Fruit fly (Drosophila melanogaster) whole organism, embryonic: ENCODE results near the gene Sec3.

ENCODE experiments used
- Bdp1 ChIP-seq: fragments of 200-800 bp; sonication (Bioruptor generic); optimal IDR thresholded peaks from 3 replicates; lab custom pipeline; 2016; ENCODE audit warnings: missing biosample characterization, missing genetic modification characterization
- CG11093 ChIP-seq: fragments of 200-800 bp; sonication (Bioruptor generic); IDR thresholded peaks from 3 replicates; pipeline ENCODE4 v1.3.6; 2022; ENCODE audit warnings: missing biosample characterization, missing genetic modification characterization
- CG11695 ChIP-seq: fragments of 200-800 bp; sonication (Bioruptor generic); IDR thresholded peaks from 3 replicates; pipeline ENCODE4 v1.3.6; 2022; ENCODE audit warnings: missing biosample characterization, missing genetic modification characterization
- CG13123 ChIP-seq: fragments of 200-800 bp; sonication (Bioruptor generic); optimal IDR thresholded peaks from 2 replicates; lab custom pipeline; 2016; ENCODE audit warnings: missing biosample characterization, missing genetic modification characterization
- CG16779 ChIP-seq: fragments of 200-800 bp; sonication (Bioruptor generic); IDR thresholded peaks from 2 replicates; pipeline ENCODE4 v1.3.6; 2022; ENCODE audit warnings: missing biosample characterization, missing genetic modification characterization
- CG17359 ChIP-seq: fragments of 200-800 bp; sonication (Bioruptor generic); optimal IDR thresholded peaks from 3 replicates; lab custom pipeline; 2018; ENCODE audit warnings: missing biosample characterization, mild to moderate bottlenecking, missing genetic modification characterization, moderate library complexity
- CG17829 ChIP-seq: fragments of 200-800 bp; optimal IDR thresholded peaks from 2 replicates; lab custom pipeline; 2019; ENCODE audit warnings: missing biosample characterization, mild to moderate bottlenecking, missing genetic modification characterization, moderate library complexity
- CG18599 ChIP-seq: fragments of 200-800 bp; sonication (Bioruptor generic); optimal IDR thresholded peaks from 3 replicates; lab custom pipeline; 2017; ENCODE audit warnings: missing biosample characterization, missing genetic modification characterization, mild to moderate bottlenecking, moderate library complexity, missing genetic modification reagents
- CG2120 ChIP-seq: fragments of 200-800 bp; sonication (Bioruptor generic); optimal IDR thresholded peaks from 3 replicates; lab custom pipeline; 2016; ENCODE audit warnings: missing biosample characterization, missing genetic modification characterization
- CG2129 ChIP-seq: fragments of 200-800 bp; sonication (Bioruptor generic); IDR thresholded peaks from 2 replicates; pipeline ENCODE4 v1.3.6; 2022; ENCODE audit warnings: missing biosample characterization, missing genetic modification characterization; ENCODE audit not compliant: partially characterized antibody
- CG30403 ChIP-seq: fragments of 200-800 bp; sonication (Bioruptor generic); optimal IDR thresholded peaks from 3 replicates; lab custom pipeline; 2016; ENCODE audit warnings: missing biosample characterization, missing genetic modification characterization
- CG3065 ChIP-seq: fragments of 200-800 bp; sonication (Bioruptor generic); optimal IDR thresholded peaks from 2 replicates; lab custom pipeline; 2016; ENCODE audit warnings: missing biosample characterization, missing genetic modification characterization
- CG31224 ChIP-seq: fragments of 200-800 bp; sonication (Bioruptor generic); IDR thresholded peaks from 2 replicates; pipeline ENCODE4 v1.3.6; 2022; ENCODE audit warnings: missing biosample characterization, missing genetic modification characterization
- CG5180 ChIP-seq: fragments of 200-800 bp; sonication (Bioruptor generic); optimal IDR thresholded peaks from 3 replicates; lab custom pipeline; 2017; ENCODE audit warnings: missing biosample characterization, missing genetic modification characterization, mild to moderate bottlenecking, moderate library complexity, missing genetic modification reagents
- CG7745 ChIP-seq: fragments of 200-800 bp; sonication (Bioruptor generic); optimal IDR thresholded peaks from 2 replicates; lab custom pipeline; 2018; ENCODE audit warnings: missing biosample characterization, mild to moderate bottlenecking, missing genetic modification characterization, moderate library complexity
- CG7963 ChIP-seq: fragments of 200-800 bp; sonication (Bioruptor generic); IDR thresholded peaks from 3 replicates; pipeline ENCODE4 v1.3.6; 2022; ENCODE audit warnings: missing biosample characterization, missing genetic modification characterization; ENCODE audit not compliant: partially characterized antibody
- CG9215 ChIP-seq: fragments of 200-800 bp; sonication (Bioruptor generic); IDR thresholded peaks from 2 replicates; pipeline ENCODE4 v1.3.6; 2022; ENCODE audit warnings: missing biosample characterization, missing genetic modification characterization
- CoRest ChIP-seq: fragments of 200-800 bp; sonication (Bioruptor generic); optimal IDR thresholded peaks from 3 replicates; lab custom pipeline; 2018; ENCODE audit warnings: missing biosample characterization, mild to moderate bottlenecking, missing genetic modification characterization, moderate library complexity
- Dad ChIP-seq: fragments of 200-800 bp; sonication (Bioruptor generic); optimal IDR thresholded peaks from 3 replicates; lab custom pipeline; 2016; ENCODE audit warnings: missing biosample characterization, missing genetic modification characterization
- Dek ChIP-seq: fragments of 200-800 bp; sonication (Bioruptor generic); optimal IDR thresholded peaks from 3 replicates; lab custom pipeline; 2019; ENCODE audit warnings: missing biosample characterization, mild to moderate bottlenecking, missing genetic modification characterization, moderate library complexity
- Dfd ChIP-seq, 2 experiments: fragments of >200 bp; optimal IDR thresholded peaks; 2 replicates each; lab custom pipeline; 2017; ENCODE audit warnings: missing biosample characterization in 2 of 2, missing genetic modification characterization in 2 of 2
- Fer1 ChIP-seq: fragments of 200-800 bp; sonication (Bioruptor generic); optimal IDR thresholded peaks from 2 replicates; lab custom pipeline; 2017; ENCODE audit warnings: missing biosample characterization, mild to moderate bottlenecking, missing genetic modification characterization
- HHEX ChIP-seq: fragments of 200-800 bp; sonication (Bioruptor generic); optimal IDR thresholded peaks from 3 replicates; lab custom pipeline; 2017; ENCODE audit warnings: missing biosample characterization, mild to moderate bottlenecking, missing genetic modification characterization, missing genetic modification reagents
- Meics ChIP-seq: fragments of 200-800 bp; sonication (Bioruptor generic); optimal IDR thresholded peaks from 2 replicates; lab custom pipeline; 2017; ENCODE audit warnings: missing biosample characterization, mild to moderate bottlenecking, missing genetic modification characterization
- NFAT ChIP-seq: fragments of 200-800 bp; sonication (Bioruptor generic); IDR thresholded peaks from 2 replicates; pipeline ENCODE4 v1.3.6; 2022; ENCODE audit warnings: missing biosample characterization, missing genetic modification characterization
- Nf-YB ChIP-seq: fragments of 200-800 bp; sonication (Bioruptor generic); optimal IDR thresholded peaks from 3 replicates; lab custom pipeline; 2019; ENCODE audit warnings: missing biosample characterization, mild to moderate bottlenecking, missing genetic modification characterization, moderate library complexity
- PHDP ChIP-seq: fragments of 200-800 bp; sonication (Bioruptor generic); optimal IDR thresholded peaks from 3 replicates; lab custom pipeline; 2018; ENCODE audit warnings: missing biosample characterization, mild to moderate bottlenecking, missing genetic modification characterization, moderate library complexity
- Rx ChIP-seq: fragments of 200-800 bp; sonication (Bioruptor generic); IDR thresholded peaks from 2 replicates; pipeline ENCODE4 v1.3.6; 2022; ENCODE audit warnings: missing biosample characterization, missing genetic modification characterization
- Side ChIP-seq: fragments of 200-800 bp; sonication (Bioruptor generic); optimal IDR thresholded peaks from 2 replicates; lab custom pipeline; 2016; ENCODE audit warnings: missing biosample characterization, missing genetic modification characterization
- Sox100B ChIP-seq: fragments of 200-800 bp; sonication (Bioruptor generic); optimal IDR thresholded peaks from 3 replicates; lab custom pipeline; 2018; ENCODE audit warnings: missing biosample characterization, mild to moderate bottlenecking, missing genetic modification characterization
- Sry-β ChIP-seq: fragments of 200-800 bp; sonication (Bioruptor generic); optimal IDR thresholded peaks from 2 replicates; lab custom pipeline; 2018; ENCODE audit warnings: missing biosample characterization, mild to moderate bottlenecking, missing genetic modification characterization, moderate library complexity
- amos ChIP-seq: fragments of 200-800 bp; sonication (Bioruptor generic); IDR thresholded peaks from 2 replicates; pipeline ENCODE4 v1.3.6; 2022; ENCODE audit warnings: missing biosample characterization, missing genetic modification characterization; ENCODE audit not compliant: partially characterized antibody
- bigmax ChIP-seq: fragments of 200-800 bp; sonication (Bioruptor generic); optimal IDR thresholded peaks from 2 replicates; lab custom pipeline; 2018; ENCODE audit warnings: missing biosample characterization, mild to moderate bottlenecking, missing genetic modification characterization
- cas ChIP-seq: fragments of 200-800 bp; sonication (Bioruptor generic); IDR thresholded peaks from 2 replicates; pipeline ENCODE4 v1.3.6; 2022; ENCODE audit warnings: missing biosample characterization, missing genetic modification characterization
- dmrt99B ChIP-seq: fragments of 200-800 bp; sonication (Bioruptor generic); optimal IDR thresholded peaks from 2 replicates; lab custom pipeline; 2018; ENCODE audit warnings: missing biosample characterization, mild to moderate bottlenecking, missing genetic modification characterization, moderate library complexity
- fu2 ChIP-seq: fragments of 200-800 bp; sonication (Bioruptor generic); optimal IDR thresholded peaks from 2 replicates; lab custom pipeline; 2016; ENCODE audit warnings: missing biosample characterization, missing genetic modification characterization
- gem ChIP-seq: fragments of 200-800 bp; sonication (Bioruptor generic); optimal IDR thresholded peaks from 2 replicates; lab custom pipeline; 2019; ENCODE audit warnings: missing biosample characterization, mild to moderate bottlenecking, missing genetic modification characterization, moderate library complexity
- grau ChIP-seq: fragments of 200-800 bp; optimal IDR thresholded peaks from 3 replicates; lab custom pipeline; 2019; ENCODE audit warnings: missing biosample characterization, mild to moderate bottlenecking, missing genetic modification characterization, moderate library complexity
- gsb ChIP-seq: fragments of 200-800 bp; sonication (Bioruptor generic); IDR thresholded peaks from 2 replicates; pipeline ENCODE4 v1.3.6; 2022; ENCODE audit warnings: missing biosample characterization, missing genetic modification characterization
- hkb ChIP-seq, 2 experiments: fragments of 200-800 bp in 1 of 2; fragments of >200 bp in 1 of 2; sonication (Bioruptor generic) in 1 of 2; IDR thresholded peaks in 1 of 2; optimal IDR thresholded peaks in 1 of 2; 2 replicates each; pipeline versions ENCODE4 v1.3.6 to Lab custom; 2017 to 2022; ENCODE audit warnings: missing biosample characterization in 1 of 2, missing genetic modification characterization in 1 of 2
- ind ChIP-seq: fragments of 200-800 bp; sonication (Bioruptor generic); optimal IDR thresholded peaks from 3 replicates; lab custom pipeline; 2016; ENCODE audit warnings: missing biosample characterization, missing genetic modification characterization
- insv ChIP-seq, 2 experiments: fragments of 200-800 bp; sonication (Bioruptor generic); optimal IDR thresholded peaks; 3 replicates each; lab custom pipeline; 2016 to 2018; ENCODE audit warnings: missing biosample characterization in 2 of 2, missing genetic modification characterization in 2 of 2
- lab ChIP-seq: fragments of 200-800 bp; sonication (Bioruptor generic); optimal IDR thresholded peaks from 3 replicates; lab custom pipeline; 2017; ENCODE audit warnings: missing biosample characterization, missing genetic modification characterization, mild to moderate bottlenecking, moderate library complexity, missing genetic modification reagents
- org-1 ChIP-seq: fragments of 200-800 bp; sonication (Bioruptor generic); optimal IDR thresholded peaks from 2 replicates; lab custom pipeline; 2017; ENCODE audit warnings: missing biosample characterization, missing genetic modification characterization
- pnt ChIP-seq: fragments of 200-800 bp; sonication (Bioruptor generic); optimal IDR thresholded peaks from 3 replicates; lab custom pipeline; 2016; ENCODE audit warnings: missing biosample characterization, missing genetic modification characterization
- pros ChIP-seq: fragments of 200-800 bp; sonication (Bioruptor generic); optimal IDR thresholded peaks from 3 replicates; lab custom pipeline; 2019; ENCODE audit warnings: missing biosample characterization, mild to moderate bottlenecking, missing genetic modification characterization, moderate library complexity
- psq ChIP-seq: fragments of 200-800 bp; sonication (Bioruptor generic); optimal IDR thresholded peaks from 2 replicates; lab custom pipeline; 2017; ENCODE audit warnings: missing biosample characterization, missing genetic modification characterization
- sens ChIP-seq: fragments of 200-800 bp; sonication (Bioruptor generic); peaks from one replicate; lab custom pipeline; 2016; ENCODE audit warnings: missing biosample characterization, missing genetic modification characterization
- tio ChIP-seq: fragments of 200-800 bp; sonication (Bioruptor generic); optimal IDR thresholded peaks from 2 replicates; lab custom pipeline; 2017; ENCODE audit warnings: missing biosample characterization, missing genetic modification characterization, inconsistent platforms
- vfl ChIP-seq: fragments of 200-800 bp; sonication (Bioruptor generic); optimal IDR thresholded peaks from 2 replicates; lab custom pipeline; 2016; ENCODE audit warnings: missing biosample characterization, missing genetic modification characterization

Sec3 gene

dm6 chr3L:17447881-17448280 lies 22.9 kb upstream of the Sec3 start (continued):
- peak; percentile 53 for TF ChIP-seq Fer1 (GFP tag; lab: Kevin White, UChicago)
- TF ChIP-seq Sry-β (GFP tag; lab: Kevin White, UChicago), result no peak
- TF ChIP-seq Rx (GFP tag; lab: Robert Waterston, UW), result no peak
- peak; percentile 47; the same call in 1 of the 3 replicates for TF ChIP-seq CG11695
- no peak for TF ChIP-seq CG7963 (GFP tag; lab: Robert Waterston, UW)
- no peak for TF ChIP-seq bigmax (GFP tag; lab: Kevin White, UChicago)
- peak; percentile 16; the same call in 1 of the 2 replicates for TF ChIP-seq CG9215
- peak; percentile 44 for TF ChIP-seq CG30403 (GFP tag; lab: Kevin White, UChicago)
- TF ChIP-seq Dfd (GFP tag; optimal IDR thresholded peaks at IDR 0.05; lab: Kevin White, UChicago), result no peak
- no peak for TF ChIP-seq CG5180
- no peak for TF ChIP-seq CG11093 (GFP tag; lab: Robert Waterston, UW)
- peak; percentile 77 for TF ChIP-seq CG18599
- TF ChIP-seq psq (GFP tag; lab: Kevin White, UChicago), result no peak
- TF ChIP-seq hkb (optimal IDR thresholded peaks at IDR 0.05; lab: Kevin White, UChicago), result no peak
- peak; percentile 26; the same call in 1 of the 2 replicates for TF ChIP-seq hkb (GFP tag; IDR thresholded peaks at IDR 0.05; lab: Robert Waterston, UW)
- peak; percentile 38 for TF ChIP-seq CoRest
- TF ChIP-seq org-1 (GFP tag; lab: Kevin White, UChicago), result peak; percentile 18
- TF ChIP-seq CG16779 (GFP tag; lab: Robert Waterston, UW), result no peak
- no peak for TF ChIP-seq CG31224 (GFP tag; lab: Robert Waterston, UW)
- peak; percentile 19 for TF ChIP-seq Dek
- TF ChIP-seq CG17829 (tag; lab: Kevin White, UChicago), result peak; percentile 17
- no peak for TF ChIP-seq insv (GFP tag; optimal IDR thresholded peaks at IDR 0.05; lab: Kevin White, UChicago)
- no peak for TF ChIP-seq vfl (GFP tag; lab: Kevin White, UChicago)
- peak; percentile 49 for TF ChIP-seq dmrt99B
- TF ChIP-seq NFAT (GFP tag; lab: Robert Waterston, UW), result no peak
- no peak for TF ChIP-seq fu2
- TF ChIP-seq gem (tag; lab: Kevin White, UChicago), result peak; percentile 63
- TF ChIP-seq ind (GFP tag; lab: Kevin White, UChicago), result no peak
- TF ChIP-seq HHEX, result peak; percentile 14
- TF ChIP-seq grau (tag; lab: Kevin White, UChicago), result peak; percentile 53
- TF ChIP-seq tio (GFP tag; lab: Kevin White, UChicago), result peak; percentile 19
- no peak for TF ChIP-seq gsb
- TF ChIP-seq amos (GFP tag; lab: Robert Waterston, UW), result no peak
- peak; percentile 8 for TF ChIP-seq CG17359 (tag; lab: Kevin White, UChicago)
- TF ChIP-seq Nf-YB (GFP tag; lab: Kevin White, UChicago), result no peak
- TF ChIP-seq lab (GFP tag; lab: Kevin White, UChicago), result peak; percentile 68
- no peak for TF ChIP-seq CG2129 (GFP tag; lab: Robert Waterston, UW)
- no peak for TF ChIP-seq Bdp1 (GFP tag; lab: Kevin White, UChicago)
- TF ChIP-seq CG2120 (GFP tag; lab: Kevin White, UChicago), result peak; percentile 38
- TF ChIP-seq pros (GFP tag; lab: Kevin White, UChicago), result peak; percentile 34
- no peak for TF ChIP-seq Side (GFP tag; lab: Kevin White, UChicago)
- no peak for TF ChIP-seq CG3065 (GFP tag; lab: Kevin White, UChicago)
- TF ChIP-seq CG13123 (GFP tag; lab: Kevin White, UChicago), result no peak
- TF ChIP-seq Meics, result peak; percentile 47
- TF ChIP-seq PHDP (tag; lab: Kevin White, UChicago), result peak; percentile 35
- TF ChIP-seq cas (GFP tag; lab: Robert Waterston, UW), result no peak
- no peak for TF ChIP-seq CG7745 (tag; lab: Kevin White, UChicago)
- no peak for TF ChIP-seq sens
- TF ChIP-seq pnt (GFP tag; lab: Kevin White, UChicago), result no peak
- TF ChIP-seq Dad (GFP tag; lab: Kevin White, UChicago), result no peak
- TF ChIP-seq Sox100B (GFP tag; lab: Kevin White, UChicago), result peak; percentile 35
